Fruit fly (Drosophila melanogaster) Kc167 (cell line): Measurements from ENCODE around the gene ed.

ENCODE experiments used
- Myc ChIP-seq: fragments of >200 bp; optimal IDR thresholded peaks from 2 replicates; lab custom pipeline; 2017; ENCODE audit warnings: missing external identifiers
- Sin3A ChIP-seq: fragments of >200 bp; optimal IDR thresholded peaks from 2 replicates; lab custom pipeline; 2018; ENCODE audit warnings: missing external identifiers
- h ChIP-seq: fragments of >200 bp; optimal IDR thresholded peaks from 3 replicates; lab custom pipeline; 2018; ENCODE audit warnings: missing external identifiers
- insv ChIP-seq: fragments of >200 bp; optimal IDR thresholded peaks from 3 replicates; lab custom pipeline; 2018; ENCODE audit warnings: missing external identifiers
- psq ChIP-seq: fragments of >200 bp; optimal IDR thresholded peaks from 2 replicates; lab custom pipeline; 2017; ENCODE audit warnings: missing external identifiers
- ttk ChIP-seq: sonication (Bioruptor generic); optimal IDR thresholded peaks from 2 replicates; lab custom pipeline; 2017; ENCODE audit warnings: missing external identifiers

ed gene

dm6 chr2L:4045185-4045814 lies 14.1 kb downstream of the ed start:
- TF ChIP-seq insv (lab: Kevin White, UChicago): no peak
- no peak for TF ChIP-seq Myc (lab: Kevin White, UChicago)
- TF ChIP-seq h (lab: Kevin White, UChicago): no peak
- no peak for TF ChIP-seq ttk
- TF ChIP-seq Sin3A (lab: Kevin White, UChicago): no peak
- no peak for TF ChIP-seq psq (lab: Kevin White, UChicago)

dm6 chr2L:4051770-4052169 lies 20.6 kb downstream of the ed start:
- TF ChIP-seq h (lab: Kevin White, UChicago) (no peak), Myc (lab: Kevin White, UChicago) (no peak), psq (lab: Kevin White, UChicago) (no peak), insv (lab: Kevin White, UChicago) (no peak), ttk (no peak), Sin3A (lab: Kevin White, UChicago) (no peak)

dm6 chr2L:4052346-4052745 lies 21.2 kb downstream of the ed start:
- no peak for TF ChIP-seq h (lab: Kevin White, UChicago)
- TF ChIP-seq Sin3A (lab: Kevin White, UChicago): no peak
- TF ChIP-seq Myc (lab: Kevin White, UChicago): no peak
- TF ChIP-seq insv (lab: Kevin White, UChicago): no peak
- no peak for TF ChIP-seq ttk
- no peak for TF ChIP-seq psq (lab: Kevin White, UChicago)

DNA sequence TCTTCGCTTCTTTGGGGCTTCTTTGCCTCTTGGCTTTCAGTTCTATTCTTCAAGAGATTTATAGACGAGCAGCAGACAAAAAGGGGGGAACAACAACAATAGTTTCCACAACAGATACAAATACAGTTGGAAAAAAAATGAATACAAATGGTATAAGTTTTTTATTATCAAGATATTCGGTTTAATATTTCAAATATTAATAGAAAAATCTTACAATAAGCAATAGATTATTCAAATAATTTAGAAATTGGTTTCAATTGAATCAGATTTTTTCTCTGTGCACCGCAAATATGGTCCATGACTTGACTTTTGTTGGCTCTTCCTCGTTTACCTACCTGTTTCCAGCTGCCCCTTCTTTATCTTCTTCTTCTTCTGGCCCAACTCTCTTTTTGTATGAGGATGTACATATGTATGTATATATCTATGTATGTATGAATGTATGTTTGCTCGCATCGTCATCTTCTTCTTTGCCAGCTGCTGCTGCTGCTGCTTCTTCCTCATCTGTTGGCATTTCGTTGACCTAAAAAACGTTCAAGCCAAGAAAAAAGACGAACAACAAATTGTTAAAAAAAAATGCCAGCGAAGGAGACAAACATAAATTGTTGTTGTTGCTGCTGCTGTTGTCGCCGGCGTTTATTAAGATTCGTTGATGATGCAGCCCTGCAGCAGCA lies 22.4 kb downstream of the ed start:
- no peak for TF ChIP-seq insv (lab: Kevin White, UChicago)
- TF ChIP-seq Sin3A (lab: Kevin White, UChicago): no peak

DNA sequence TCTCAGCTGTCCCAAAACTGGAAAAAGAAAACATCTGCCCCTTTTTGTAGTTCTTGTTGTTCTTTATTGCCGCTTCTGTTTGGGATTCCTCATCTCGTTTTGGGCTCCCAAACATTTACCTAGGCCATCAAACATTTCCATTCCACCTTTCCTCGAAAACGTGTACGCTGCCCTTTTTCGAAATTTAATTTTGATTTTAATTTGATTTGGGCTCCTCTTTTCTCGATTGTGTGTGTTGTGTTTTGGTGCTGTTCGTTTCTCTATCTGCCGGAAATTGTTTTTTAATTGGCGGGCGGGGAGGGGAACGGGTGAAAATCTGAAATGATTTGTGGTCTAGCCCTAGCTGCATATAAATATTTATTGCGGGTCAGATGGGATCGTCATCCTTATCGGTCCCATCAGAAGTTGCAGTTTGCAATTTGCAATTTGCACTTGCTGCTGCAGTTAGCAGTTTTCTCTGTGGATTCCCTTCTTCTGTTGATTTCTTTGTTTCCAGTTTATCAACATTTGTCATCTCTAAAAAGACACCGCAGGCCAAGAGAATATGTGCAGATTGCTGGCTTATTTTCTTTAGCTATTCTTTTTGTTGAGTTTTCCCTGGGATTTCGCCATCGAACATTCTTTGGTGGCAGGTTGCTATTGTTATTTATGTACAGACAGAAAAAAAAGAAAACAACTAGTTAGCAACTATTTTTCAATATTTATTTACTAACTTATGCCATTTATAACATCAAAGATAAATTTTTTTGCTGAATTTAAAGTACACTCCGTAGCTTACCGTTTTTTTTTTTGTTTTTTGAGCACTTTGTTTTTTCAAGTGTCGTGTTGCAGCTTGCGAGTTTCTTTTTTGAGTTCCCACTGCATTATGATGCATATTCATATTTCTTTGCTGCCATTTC lies 24.0 kb downstream of the ed start:
- no peak for TF ChIP-seq h (lab: Kevin White, UChicago)
- no peak for TF ChIP-seq ttk
- TF ChIP-seq Sin3A (lab: Kevin White, UChicago): no peak
- no peak for TF ChIP-seq insv (lab: Kevin White, UChicago)
- no peak for TF ChIP-seq psq (lab: Kevin White, UChicago)
- no peak for TF ChIP-seq Myc (lab: Kevin White, UChicago)

dm6 chr2L:4056781-4057180 lies 25.6 kb downstream of the ed start:
- TF ChIP-seq insv (lab: Kevin White, UChicago) (no peak), Sin3A (lab: Kevin White, UChicago) (no peak), h (lab: Kevin White, UChicago) (no peak), psq (lab: Kevin White, UChicago) (no peak), ttk (no peak), Myc (lab: Kevin White, UChicago) (no peak)

DNA sequence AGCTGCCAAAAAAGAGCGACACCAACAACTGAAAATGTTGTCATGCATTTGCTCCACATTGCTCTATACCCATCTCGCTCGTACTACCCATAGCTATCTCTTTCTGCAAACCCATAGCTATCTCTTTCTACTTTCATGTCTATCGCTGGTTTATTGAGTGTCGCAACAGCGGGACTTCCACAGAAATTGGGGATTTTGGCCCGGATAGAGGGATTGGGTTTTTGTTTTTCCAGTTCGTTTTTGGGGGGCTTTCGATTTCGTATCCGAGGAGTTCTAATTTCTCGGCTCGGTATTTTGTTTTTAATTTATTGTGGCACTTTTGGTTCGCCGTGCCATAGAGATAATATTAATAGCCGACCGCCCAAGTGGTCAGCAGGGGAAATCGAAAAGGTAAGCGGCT lies 29.6 kb downstream of the ed start:
- no peak for TF ChIP-seq h (lab: Kevin White, UChicago)
- TF ChIP-seq Sin3A (lab: Kevin White, UChicago): no peak
- TF ChIP-seq Myc (lab: Kevin White, UChicago): no peak
- TF ChIP-seq insv (lab: Kevin White, UChicago): no peak
- TF ChIP-seq psq (lab: Kevin White, UChicago): no peak
- no peak for TF ChIP-seq ttk

DNA sequence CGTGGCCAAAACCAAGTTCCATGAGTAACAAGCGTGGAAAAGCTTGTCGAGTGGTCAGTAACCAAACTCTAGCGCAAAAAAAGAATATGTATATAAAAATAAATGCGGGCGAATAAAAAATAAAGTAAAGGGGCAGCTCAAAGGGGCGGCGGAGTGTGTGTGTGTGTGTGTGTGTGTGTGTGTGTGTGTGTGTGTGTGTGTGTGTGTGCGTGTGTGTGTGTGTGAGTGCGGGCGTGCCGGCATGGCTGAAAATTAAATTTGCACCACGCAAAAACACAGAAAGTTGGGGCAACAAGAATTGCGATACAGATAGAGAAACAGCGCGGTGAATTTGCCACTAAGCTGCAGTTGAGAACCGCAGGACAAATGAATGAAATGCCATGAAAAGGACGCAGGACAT lies 31.7 kb downstream of the ed start:
- TF ChIP-seq insv (lab: Kevin White, UChicago): no peak

- TF ChIP-seq ttk: no peak
- no peak for TF ChIP-seq insv (lab: Kevin White, UChicago)
- no peak for TF ChIP-seq Sin3A (lab: Kevin White, UChicago)
- no peak for TF ChIP-seq h (lab: Kevin White, UChicago)
- no peak for TF ChIP-seq psq (lab: Kevin White, UChicago)
- TF ChIP-seq Myc (lab: Kevin White, UChicago): no peak
Measured at dm6 chr2L:4063430-4063829, 32.3 kb downstream of the ed start.

DNA sequence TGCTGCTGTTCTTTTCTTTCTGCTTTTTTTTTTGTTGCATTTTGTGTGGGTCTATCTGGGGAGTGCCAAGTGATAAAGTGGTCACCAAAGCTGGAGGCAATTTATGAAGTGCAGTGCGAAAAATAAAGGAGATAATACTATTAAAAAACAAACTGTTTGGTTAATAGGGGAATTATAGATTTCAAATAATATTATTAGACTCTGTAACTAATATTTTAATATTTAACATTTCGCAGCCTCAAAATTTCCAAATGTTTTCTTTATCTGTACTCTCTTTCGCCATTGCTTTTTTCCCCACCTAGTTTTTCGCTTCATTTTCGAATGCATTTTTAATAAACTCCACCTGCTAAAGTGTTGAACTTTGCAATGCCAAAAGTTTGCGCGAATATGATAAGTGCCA lies 34.0 kb downstream of the ed start:
- TF ChIP-seq insv (lab: Kevin White, UChicago): no peak
- TF ChIP-seq Myc (lab: Kevin White, UChicago): no peak
- no peak for TF ChIP-seq Sin3A (lab: Kevin White, UChicago)
- no peak for TF ChIP-seq psq (lab: Kevin White, UChicago)
- TF ChIP-seq h (lab: Kevin White, UChicago): no peak
- no peak for TF ChIP-seq ttk

- no peak for TF ChIP-seq Myc (lab: Kevin White, UChicago)
Measured at dm6 chr2L:4069029-4069428, 37.9 kb downstream of the ed start.

DNA sequence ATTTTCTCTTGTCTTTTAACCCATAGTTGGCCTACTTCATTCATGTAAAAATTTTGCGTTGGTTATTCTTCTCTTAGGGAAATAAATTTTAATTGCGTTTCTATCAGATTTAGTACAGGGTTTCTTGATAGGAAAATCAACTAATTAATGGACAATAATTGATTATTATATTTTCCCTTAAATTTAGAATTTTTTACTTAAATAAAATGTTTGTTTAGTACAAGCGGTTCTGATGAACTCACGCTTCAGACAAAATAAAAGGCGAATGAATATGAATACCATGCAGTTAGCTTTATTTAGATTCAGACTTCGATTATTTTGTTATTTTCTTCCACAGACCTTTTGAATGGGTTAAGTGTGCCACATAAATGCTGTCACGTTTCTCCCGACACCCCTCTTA lies 38.4 kb downstream of the ed start:
- TF ChIP-seq psq (lab: Kevin White, UChicago): no peak
- TF ChIP-seq Sin3A (lab: Kevin White, UChicago): no peak
- no peak for TF ChIP-seq insv (lab: Kevin White, UChicago)
- no peak for TF ChIP-seq Myc (lab: Kevin White, UChicago)
- no peak for TF ChIP-seq h (lab: Kevin White, UChicago)
- no peak for TF ChIP-seq ttk
